Fruit fly (Drosophila melanogaster): ENCODE results near the gene CG45064.

The CG45064 gene

dm6 chrX:14858951-14859350 is 23.4 kb downstream of the CG45064 start, which contains the start of gene CG46399:
Gene CG46399 (plus strand): TSS chrX:14859251.
- TF ChIP-seq vnd (GFP tag; IDR thresholded peaks at IDR 0.05; ENCODE audit: partially characterized antibody): no peak
- no peak for TF ChIP-seq ttk (GFP tag; IDR thresholded peaks at IDR 0.05)
- no peak for TF ChIP-seq Doc2 (GFP tag; IDR thresholded peaks at IDR 0.05)
- TF ChIP-seq CG2199 (GFP tag; IDR thresholded peaks at IDR 0.05): no peak
- no peak for TF ChIP-seq CG6654 (GFP tag; optimal IDR thresholded peaks at IDR 0.05)
- TF ChIP-seq Med (GFP tag): no peak
- TF ChIP-seq CG33213 (GFP tag; optimal IDR thresholded peaks at IDR 0.05): no peak
- no peak for TF ChIP-seq CG18476 (GFP tag; optimal IDR thresholded peaks at IDR 0.05)
- no peak for TF ChIP-seq mirr (GFP tag; optimal IDR thresholded peaks at IDR 0.05)

- TF ChIP-seq Ada2b (GFP tag; IDR thresholded peaks at IDR 0.05): no peak
- no peak for TF ChIP-seq CG7928 (GFP tag; optimal IDR thresholded peaks at IDR 0.05)
- TF ChIP-seq CG3995 (GFP tag; optimal IDR thresholded peaks at IDR 0.05): no peak
- TF ChIP-seq Drgx (GFP tag; IDR thresholded peaks at IDR 0.05): peak; percentile 62
- no peak for TF ChIP-seq CG8089 (GFP tag; optimal IDR thresholded peaks at IDR 0.05)
Observed at dm6 chrX:14857883-14858282, 24.5 kb downstream of the CG45064 start.

dm6 chrX:14856261-14856660 is 26.1 kb downstream of the CG45064 start, which contains the start of gene CG9519:
Gene CG9519 (minus strand): TSS chrX:14856361.
- TF ChIP-seq CG8924 (tag; optimal IDR thresholded peaks at IDR 0.05) (no peak), stwl (tag; optimal IDR thresholded peaks at IDR 0.05) (no peak), Fer1 (GFP tag; optimal IDR thresholded peaks at IDR 0.05) (no peak), CG8359 (GFP tag; optimal IDR thresholded peaks at IDR 0.05; ENCODE audit: borderline replicate concordance) (no peak), stc (GFP tag; IDR thresholded peaks at IDR 0.05) (no peak), mirr (GFP tag; optimal IDR thresholded peaks at IDR 0.05) (no peak)

dm6 chrX:14853153-14853672 is 29.2 kb downstream of the CG45064 start, which contains the start of gene CG9521:
Gene CG9521 (minus strand): TSS chrX:14853269.
- TF ChIP-seq Pdp1 (GFP tag; optimal IDR thresholded peaks at IDR 0.05): peak in 1 of 2 experiments; percentile 8
- TF ChIP-seq CG11723 (GFP tag; optimal IDR thresholded peaks at IDR 0.05): no peak
- peak; percentile 91 for TF ChIP-seq Deaf1 (tag; optimal IDR thresholded peaks at IDR 0.05)
- 0 out of 4 replicates have a peak, but pooled peaks have one; percentile 72 for TF ChIP-seq chinmo (GFP tag; IDR thresholded peaks at IDR 0.05; ENCODE audit: partially characterized antibody)
- TF ChIP-seq Eip74EF (GFP tag; optimal IDR thresholded peaks at IDR 0.05): peak in 1 of 2 experiments; percentile 24
- TF ChIP-seq CG13894 (tag; optimal IDR thresholded peaks at IDR 0.05): peak; percentile 95
- TF ChIP-seq CG3407 (GFP tag; optimal IDR thresholded peaks at IDR 0.05): no peak
- no peak for TF ChIP-seq CG17385 (GFP tag; optimal IDR thresholded peaks at IDR 0.05)
- peak; percentile 0 for TF ChIP-seq sd (tag; optimal IDR thresholded peaks at IDR 0.05)

- TF ChIP-seq Meics (GFP tag; optimal IDR thresholded peaks at IDR 0.05) (peak; percentile 81), Jarid2 (GFP tag; optimal IDR thresholded peaks at IDR 0.05) (no peak)
Observed at dm6 chrX:14850069-14850468, 32.3 kb downstream of the CG45064 start.

- TF ChIP-seq CG8388 (GFP tag; optimal IDR thresholded peaks at IDR 0.05) (peak; percentile 74), br (optimal IDR thresholded peaks at IDR 0.05) (no peak), da (GFP tag; optimal IDR thresholded peaks at IDR 0.05) (no peak), D19A (tag; optimal IDR thresholded peaks at IDR 0.05) (peak; percentile 74), Vsx1 (GFP tag; optimal IDR thresholded peaks at IDR 0.05) (peak; percentile 60), yki (optimal IDR thresholded peaks at IDR 0.05) (no peak), CG12104 (GFP tag; optimal IDR thresholded peaks at IDR 0.05) (peak; percentile 43), Hr3 (GFP tag; optimal IDR thresholded peaks at IDR 0.05) (peak; percentile 45), Mrtf (GFP tag; IDR thresholded peaks at IDR 0.05) (0 out of 3 replicates have a peak, but pooled peaks have one; percentile 57), az2 (GFP tag; optimal IDR thresholded peaks at IDR 0.05) (peak; percentile 68), kah (GFP tag; optimal IDR thresholded peaks at IDR 0.05) (peak; percentile 10), B-H1 (GFP tag; IDR thresholded peaks at IDR 0.05) (peak; percentile 51), Dip3 (GFP tag; optimal IDR thresholded peaks at IDR 0.05) (peak; percentile 51)
Observed at dm6 chrX:14848755-14849354, 33.5 kb downstream of the CG45064 start, which contains the start of gene CG9522. Gene CG9522 (minus strand): TSS chrX:14848808.
